Fruit fly (Drosophila melanogaster): ENCODE results near the gene sba.

Gene sba

dm6 chr3R:23886270-23887095 is 36.3 kb downstream of the sba start (continued):
- TF ChIP-seq ac (GFP tag; optimal IDR thresholded peaks at IDR 0.05), result peak; percentile 94
- peak; percentile 91 for TF ChIP-seq Ssrp (tag; optimal IDR thresholded peaks at IDR 0.05)
- peak; percentile 89 for TF ChIP-seq CG13424 (tag; optimal IDR thresholded peaks at IDR 0.05)
- peak; percentile 83 for TF ChIP-seq Xbp1 (GFP tag; optimal IDR thresholded peaks at IDR 0.05)
- TF ChIP-seq klu (GFP tag; IDR thresholded peaks at IDR 0.05), result peak; percentile 9; the same call in 1 of the 2 replicates
- peak; percentile 83 for TF ChIP-seq Hr3 (GFP tag; optimal IDR thresholded peaks at IDR 0.05)
- TF ChIP-seq CG17568 (GFP tag; optimal IDR thresholded peaks at IDR 0.05), result peak; percentile 66
- TF ChIP-seq Atf3 (GFP tag; optimal IDR thresholded peaks at IDR 0.05), result peak; percentile 67
- TF ChIP-seq CG7963 (GFP tag; IDR thresholded peaks at IDR 0.05; ENCODE audit: partially characterized antibody), result no peak
- peak; percentile 87 for TF ChIP-seq tap (tag; optimal IDR thresholded peaks at IDR 0.05)
- no peak for TF ChIP-seq slou (GFP tag; optimal IDR thresholded peaks at IDR 0.05)
- no peak for TF ChIP-seq yki (optimal IDR thresholded peaks at IDR 0.05)
- TF ChIP-seq CG17385 (GFP tag; optimal IDR thresholded peaks at IDR 0.05), result peak; percentile 83
- TF ChIP-seq Bteb2 (GFP tag; optimal IDR thresholded peaks at IDR 0.05), result peak; percentile 52
- TF ChIP-seq CG8924 (tag; optimal IDR thresholded peaks at IDR 0.05), result peak; percentile 95
- TF ChIP-seq CG16863 (GFP tag; optimal IDR thresholded peaks at IDR 0.05), result peak; percentile 76
- peak; percentile 30 for TF ChIP-seq CG10543 (GFP tag; optimal IDR thresholded peaks at IDR 0.05)
- peak; percentile 51 for TF ChIP-seq shn (GFP tag; optimal IDR thresholded peaks at IDR 0.05)
- TF ChIP-seq sqz (GFP tag; optimal IDR thresholded peaks at IDR 0.05), result peak; percentile 69
- TF ChIP-seq NC2β (GFP tag; optimal IDR thresholded peaks at IDR 0.05), result peak; percentile 74
- TF ChIP-seq sd (tag; optimal IDR thresholded peaks at IDR 0.05), result peak; percentile 81
- TF ChIP-seq sob (GFP tag; IDR thresholded peaks at IDR 0.05), result peak; percentile 77; the same call in 1 of the 2 replicates
- TF ChIP-seq chn (GFP tag; optimal IDR thresholded peaks at IDR 0.05), result peak; percentile 79
- TF ChIP-seq bab2 (GFP tag; optimal IDR thresholded peaks at IDR 0.05), result peak; percentile 75
- TF ChIP-seq CG1647 (GFP tag; optimal IDR thresholded peaks at IDR 0.05), result peak; percentile 62
- TF ChIP-seq Tbp (GFP tag; optimal IDR thresholded peaks at IDR 0.05), result no peak
- peak; percentile 81 for TF ChIP-seq CG7372 (GFP tag; IDR thresholded peaks at IDR 0.05)
- TF ChIP-seq CG11695 (GFP tag; IDR thresholded peaks at IDR 0.05), result peak; percentile 84
- peak; percentile 94 for TF ChIP-seq twi (tag; optimal IDR thresholded peaks at IDR 0.05)
- no peak for TF ChIP-seq Opbp (GFP tag; IDR thresholded peaks at IDR 0.05; ENCODE audit: partially characterized antibody)
- TF ChIP-seq CG3281 (GFP tag; optimal IDR thresholded peaks at IDR 0.05), result peak; percentile 62
- peak; percentile 88 for TF ChIP-seq Drgx (GFP tag; IDR thresholded peaks at IDR 0.05)
- peak; percentile 80 for TF ChIP-seq salm (tag; optimal IDR thresholded peaks at IDR 0.05)
- peak; percentile 94 for TF ChIP-seq CG12391 (tag; optimal IDR thresholded peaks at IDR 0.05)
- no peak for TF ChIP-seq CG17912 (GFP tag; optimal IDR thresholded peaks at IDR 0.05)
- no peak for TF ChIP-seq B-H2 (GFP tag; optimal IDR thresholded peaks at IDR 0.05)
- TF ChIP-seq HLH4C (GFP tag; IDR thresholded peaks at IDR 0.05; ENCODE audit: partially characterized antibody), result no peak
- no peak for TF ChIP-seq hb (GFP tag; IDR thresholded peaks at IDR 0.05; ENCODE audit: partially characterized antibody)
- 0 out of 2 replicates have a peak, but pooled peaks have one; percentile 41 for TF ChIP-seq wdn (GFP tag; IDR thresholded peaks at IDR 0.05)
- TF ChIP-seq crc (GFP tag; optimal IDR thresholded peaks at IDR 0.05), result peak; percentile 36
- TF ChIP-seq CG3847 (GFP tag; IDR thresholded peaks at IDR 0.05), result peak; percentile 49
- peak; percentile 73 for TF ChIP-seq TFAM (GFP tag; optimal IDR thresholded peaks at IDR 0.05)
- no peak for TF ChIP-seq ash1 (GFP tag; optimal IDR thresholded peaks at IDR 0.05)
- TF ChIP-seq CG9932 (GFP tag; IDR thresholded peaks at IDR 0.05), result peak; percentile 31; the same call in 1 of the 2 replicates
- peak; percentile 81 for TF ChIP-seq ttk (GFP tag; IDR thresholded peaks at IDR 0.05)
- no peak for TF ChIP-seq pzg (GFP tag; optimal IDR thresholded peaks at IDR 0.05)
- peak; percentile 90 for TF ChIP-seq CG6813 (GFP tag; optimal IDR thresholded peaks at IDR 0.05)
- TF ChIP-seq toy (GFP tag; IDR thresholded peaks at IDR 0.05), result no peak
- peak; percentile 56 for TF ChIP-seq Hmr (GFP tag; optimal IDR thresholded peaks at IDR 0.05)

Measured in whole organism, embryonic.